Fruit fly (Drosophila melanogaster) whole organism, embryonic: ENCODE measurements around the gene CG10845.
A peak's percentile ranks its signal among the peaks of the same experiment; 100 is the strongest.

Experiments used
- Asciz ChIP-seq: fragments of 200-800 bp; sonication (Bioruptor generic); optimal IDR thresholded peaks from 2 replicates; lab custom pipeline; 2017; ENCODE audit warnings: missing biosample characterization, mild to moderate bottlenecking, missing genetic modification characterization, missing genetic modification reagents
- Awh ChIP-seq: fragments of 200-800 bp; sonication (Bioruptor generic); IDR thresholded peaks from 2 replicates; pipeline ENCODE4, ENCODE4 v1.3.6; 2022; ENCODE audit warnings: missing biosample characterization, missing genetic modification characterization
- Bgb ChIP-seq: fragments of 200-800 bp; sonication (Bioruptor generic); IDR thresholded peaks from 2 replicates; pipeline ENCODE4 v1.3.6; 2022; ENCODE audit warnings: missing biosample characterization, missing genetic modification characterization; ENCODE audit not compliant: partially characterized antibody
- CG10321 ChIP-seq: fragments of 200-800 bp; sonication (Bioruptor generic); IDR thresholded peaks from 2 replicates; pipeline ENCODE4 v1.3.6; 2022; ENCODE audit warnings: missing biosample characterization, missing genetic modification characterization
- CG10959 ChIP-seq: fragments of 200-800 bp; sonication (Bioruptor generic); IDR thresholded peaks from 2 replicates; pipeline ENCODE4 v1.3.6; 2022; ENCODE audit warnings: missing biosample characterization, missing genetic modification characterization
- CG11560 ChIP-seq: fragments of 200-800 bp; sonication (Bioruptor generic); IDR thresholded peaks from 3 replicates; pipeline ENCODE4 v1.3.6; 2022; ENCODE audit warnings: missing biosample characterization, missing genetic modification characterization
- CG1647 ChIP-seq: fragments of 200-800 bp; sonication (Bioruptor generic); optimal IDR thresholded peaks from 3 replicates; lab custom pipeline; 2016; ENCODE audit warnings: missing biosample characterization, missing genetic modification characterization
- CG16779 ChIP-seq: fragments of 200-800 bp; sonication (Bioruptor generic); IDR thresholded peaks from 2 replicates; pipeline ENCODE4 v1.3.6; 2022; ENCODE audit warnings: missing biosample characterization, missing genetic modification characterization
- CG17361 ChIP-seq: fragments of 200-800 bp; sonication (Bioruptor generic); IDR thresholded peaks from 3 replicates; pipeline ENCODE4 v1.3.6; 2022; ENCODE audit warnings: missing biosample characterization, missing genetic modification characterization
- CG17568 ChIP-seq: fragments of 200-800 bp; sonication (Bioruptor generic); optimal IDR thresholded peaks from 2 replicates; lab custom pipeline; 2018; ENCODE audit warnings: missing biosample characterization, mild to moderate bottlenecking, missing genetic modification characterization, moderate library complexity
- CG17829 ChIP-seq: fragments of 200-800 bp; optimal IDR thresholded peaks from 2 replicates; lab custom pipeline; 2019; ENCODE audit warnings: missing biosample characterization, mild to moderate bottlenecking, missing genetic modification characterization, moderate library complexity
- CG31441 ChIP-seq: fragments of 200-800 bp; sonication (Bioruptor generic); IDR thresholded peaks from 2 replicates; pipeline ENCODE4 v1.3.6; 2022; ENCODE audit warnings: missing biosample characterization, missing genetic modification characterization
- CG4820 ChIP-seq: fragments of 200-800 bp; sonication (Bioruptor generic); optimal IDR thresholded peaks from 3 replicates; lab custom pipeline; 2016; ENCODE audit warnings: missing biosample characterization, missing genetic modification characterization
- CG7928 ChIP-seq: fragments of 200-800 bp; sonication (Bioruptor generic); optimal IDR thresholded peaks from 2 replicates; lab custom pipeline; 2017; ENCODE audit warnings: missing biosample characterization, mild to moderate bottlenecking, missing genetic modification characterization
- CG8089 ChIP-seq: fragments of 200-800 bp; sonication (Bioruptor generic); optimal IDR thresholded peaks from 3 replicates; lab custom pipeline; 2016; ENCODE audit warnings: missing biosample characterization, missing genetic modification characterization
- CG8388 ChIP-seq: fragments of 200-800 bp; sonication (Bioruptor generic); optimal IDR thresholded peaks from 2 replicates; lab custom pipeline; 2019; ENCODE audit warnings: missing biosample characterization, mild to moderate bottlenecking, missing genetic modification characterization, moderate library complexity
- CG9932 ChIP-seq: fragments of 200-800 bp; sonication (Bioruptor generic); IDR thresholded peaks from 2 replicates; pipeline ENCODE4 v1.3.6; 2022; ENCODE audit warnings: missing biosample characterization, missing genetic modification characterization
- CHES-1-like ChIP-seq: fragments of 200-800 bp; sonication (Bioruptor generic); optimal IDR thresholded peaks from 2 replicates; lab custom pipeline; 2016; ENCODE audit warnings: missing biosample characterization, missing genetic modification characterization
- Dad ChIP-seq: fragments of 200-800 bp; sonication (Bioruptor generic); optimal IDR thresholded peaks from 3 replicates; lab custom pipeline; 2016; ENCODE audit warnings: missing biosample characterization, missing genetic modification characterization
- Dfd ChIP-seq, 2 experiments: fragments of >200 bp; optimal IDR thresholded peaks; 2 replicates each; lab custom pipeline; 2017; ENCODE audit warnings: missing biosample characterization in 2 of 2, missing genetic modification characterization in 2 of 2
- Drgx ChIP-seq: fragments of 200-800 bp; sonication (Bioruptor generic); IDR thresholded peaks from 2 replicates; pipeline ENCODE4 v1.3.6; 2022; ENCODE audit warnings: missing biosample characterization, missing genetic modification characterization
- Fer1 ChIP-seq: fragments of 200-800 bp; sonication (Bioruptor generic); optimal IDR thresholded peaks from 2 replicates; lab custom pipeline; 2017; ENCODE audit warnings: missing biosample characterization, mild to moderate bottlenecking, missing genetic modification characterization
- Gsc ChIP-seq: fragments of 200-800 bp; sonication (Bioruptor generic); IDR thresholded peaks from 2 replicates; pipeline ENCODE4 v1.3.6; 2022; ENCODE audit warnings: missing biosample characterization, missing genetic modification characterization
- H15 ChIP-seq: fragments of 200-800 bp; sonication (Bioruptor generic); IDR thresholded peaks from 3 replicates; pipeline ENCODE4 v1.3.6; 2022; ENCODE audit warnings: missing biosample characterization, missing genetic modification characterization
- Lim3 ChIP-seq: fragments of 200-800 bp; sonication (Bioruptor generic); IDR thresholded peaks from 2 replicates; pipeline ENCODE4 v1.3.6; 2022; ENCODE audit warnings: missing biosample characterization, missing genetic modification characterization
- Mrtf ChIP-seq: fragments of 200-800 bp; sonication (Bioruptor generic); IDR thresholded peaks from 3 replicates; pipeline ENCODE4 v1.3.6; 2022; ENCODE audit warnings: missing biosample characterization, missing genetic modification characterization
- NfI ChIP-seq: fragments of 200-800 bp; sonication (Bioruptor generic); optimal IDR thresholded peaks from 3 replicates; lab custom pipeline; 2018; ENCODE audit warnings: missing biosample characterization, mild to moderate bottlenecking, missing genetic modification characterization, moderate library complexity
- Sry-β ChIP-seq: fragments of 200-800 bp; sonication (Bioruptor generic); optimal IDR thresholded peaks from 2 replicates; lab custom pipeline; 2018; ENCODE audit warnings: missing biosample characterization, mild to moderate bottlenecking, missing genetic modification characterization, moderate library complexity
- Xbp1 ChIP-seq: fragments of 200-800 bp; sonication (Bioruptor generic); optimal IDR thresholded peaks from 3 replicates; lab custom pipeline; 2016; ENCODE audit warnings: missing biosample characterization, mild to moderate bottlenecking, missing genetic modification characterization
- ash1 ChIP-seq: fragments of 200-800 bp; sonication (Bioruptor generic); optimal IDR thresholded peaks from 2 replicates; lab custom pipeline; 2018; ENCODE audit warnings: missing biosample characterization, mild to moderate bottlenecking, missing genetic modification characterization
- bab2 ChIP-seq: fragments of 200-800 bp; sonication (Bioruptor generic); optimal IDR thresholded peaks from 2 replicates; lab custom pipeline; 2016; ENCODE audit warnings: missing biosample characterization, missing genetic modification characterization
- bbx ChIP-seq: fragments of 200-800 bp; sonication (Bioruptor generic); IDR thresholded peaks from 2 replicates; pipeline ENCODE4 v1.3.6; 2022; ENCODE audit warnings: missing biosample characterization, missing genetic modification characterization; ENCODE audit not compliant: partially characterized antibody
- da ChIP-seq: fragments of 200-800 bp; sonication (Bioruptor generic); optimal IDR thresholded peaks from 2 replicates; lab custom pipeline; 2016; ENCODE audit warnings: missing biosample characterization, missing genetic modification characterization
- dimm ChIP-seq: fragments of 200-800 bp; sonication (Bioruptor generic); IDR thresholded peaks from 2 replicates; pipeline ENCODE4 v1.3.6; 2022; ENCODE audit warnings: missing biosample characterization, missing genetic modification characterization
- en ChIP-seq: fragments of 200-800 bp; sonication (Bioruptor generic); optimal IDR thresholded peaks from 2 replicates; lab custom pipeline; 2016; ENCODE audit warnings: missing biosample characterization, missing genetic modification characterization
- eve ChIP-seq, 2 experiments: fragments of >200 bp; optimal IDR thresholded peaks; 2 replicates each; lab custom pipeline; 2017; ENCODE audit warnings: missing biosample characterization in 2 of 2, missing genetic modification characterization in 2 of 2
- eyg ChIP-seq: fragments of 200-800 bp; sonication (Bioruptor generic); optimal IDR thresholded peaks from 3 replicates; lab custom pipeline; 2016; ENCODE audit warnings: missing biosample characterization, missing genetic modification characterization
- fru ChIP-seq: fragments of >200 bp; optimal IDR thresholded peaks from 2 replicates; lab custom pipeline; 2017
- gcm2 ChIP-seq: fragments of 200-800 bp; sonication (Bioruptor generic); optimal IDR thresholded peaks from 2 replicates; lab custom pipeline; 2016; ENCODE audit warnings: missing biosample characterization, missing genetic modification characterization
- grn ChIP-seq: fragments of 200-800 bp; sonication (Bioruptor generic); optimal IDR thresholded peaks from 3 replicates; lab custom pipeline; 2017; ENCODE audit warnings: missing biosample characterization, missing genetic modification characterization
- gsb-n ChIP-seq: fragments of 200-800 bp; sonication (Bioruptor generic); optimal IDR thresholded peaks from 3 replicates; lab custom pipeline; 2018; ENCODE audit warnings: missing biosample characterization, mild to moderate bottlenecking, missing genetic modification characterization
- ham ChIP-seq: fragments of 200-800 bp; sonication (Bioruptor generic); IDR thresholded peaks from 2 replicates; pipeline ENCODE4 v1.3.6; 2022; ENCODE audit warnings: missing biosample characterization, missing genetic modification characterization
- her ChIP-seq: fragments of 200-800 bp; sonication (Bioruptor generic); optimal IDR thresholded peaks from 2 replicates; lab custom pipeline; 2016; ENCODE audit warnings: missing biosample characterization, missing genetic modification characterization
- klu ChIP-seq: fragments of 200-800 bp; sonication (Bioruptor generic); IDR thresholded peaks from 2 replicates; pipeline ENCODE4 v1.3.6; 2022; ENCODE audit warnings: missing biosample characterization, missing genetic modification characterization
- lab ChIP-seq: fragments of 200-800 bp; sonication (Bioruptor generic); optimal IDR thresholded peaks from 3 replicates; lab custom pipeline; 2017; ENCODE audit warnings: missing biosample characterization, missing genetic modification characterization, mild to moderate bottlenecking, moderate library complexity, missing genetic modification reagents
- psq ChIP-seq: fragments of 200-800 bp; sonication (Bioruptor generic); optimal IDR thresholded peaks from 2 replicates; lab custom pipeline; 2017; ENCODE audit warnings: missing biosample characterization, missing genetic modification characterization
- slou ChIP-seq: fragments of 200-800 bp; sonication (Bioruptor generic); optimal IDR thresholded peaks from 3 replicates; lab custom pipeline; 2016; ENCODE audit warnings: missing biosample characterization, missing genetic modification characterization
- sna ChIP-seq: fragments of 200-800 bp; sonication (Bioruptor generic); IDR thresholded peaks from 2 replicates; pipeline ENCODE4 v1.3.6; 2022; ENCODE audit warnings: missing biosample characterization, missing genetic modification characterization; ENCODE audit not compliant: partially characterized antibody
- trem ChIP-seq: fragments of 200-800 bp; optimal IDR thresholded peaks from 3 replicates; lab custom pipeline; 2019; ENCODE audit warnings: missing biosample characterization, mild to moderate bottlenecking, missing genetic modification characterization, moderate library complexity
- unc-4 ChIP-seq: fragments of 200-800 bp; sonication (Bioruptor generic); IDR thresholded peaks from 2 replicates; pipeline ENCODE4 v1.3.6; 2022; ENCODE audit warnings: missing biosample characterization, missing genetic modification characterization; ENCODE audit not compliant: partially characterized antibody

The CG10845 gene

dm6 chr3R:24875939-24876842, 24.7 kb upstream of the CG10845 start, which contains the start of gene CG3744 (continued):
- TF ChIP-seq da (GFP tag; lab: Kevin White, UChicago) (no peak), ash1 (GFP tag; lab: Kevin White, UChicago) (peak; percentile 70), lab (peak; percentile 94), ham (GFP tag; lab: Robert Waterston, UW) (peak; percentile 52; the same call in 1 of the 2 replicates), slou (GFP tag; lab: Kevin White, UChicago) (peak; percentile 85), unc-4 (GFP tag; lab: Robert Waterston, UW) (peak; percentile 93), Dad (GFP tag; lab: Kevin White, UChicago) (peak; percentile 63), CG10321 (GFP tag; lab: Robert Waterston, UW) (peak; percentile 77), grn (GFP tag; lab: Kevin White, UChicago) (peak; percentile 0), CG9932 (peak; percentile 99), CG31441 (peak; percentile 89), klu (GFP tag; lab: Robert Waterston, UW) (peak; percentile 84), CG1647 (peak; percentile 77), CG7928 (GFP tag; lab: Kevin White, UChicago) (peak; percentile 63), CG8089 (GFP tag; lab: Kevin White, UChicago) (peak; percentile 64), bbx (peak; percentile 95), sna (peak; percentile 93), CG16779 (GFP tag; lab: Robert Waterston, UW) (peak; percentile 83), en (no peak), CG17829 (peak; percentile 91), NfI (peak; percentile 95), CG11560 (peak; percentile 72), eve (GFP tag; optimal IDR thresholded peaks at IDR 0.05; lab: Kevin White, UChicago) (no peak), Lim3 (GFP tag; lab: Robert Waterston, UW) (peak; percentile 70), Xbp1 (peak; percentile 94), bab2 (peak; percentile 75), CG17568 (no peak), Fer1 (GFP tag; lab: Kevin White, UChicago) (peak; percentile 85), gcm2 (GFP tag; lab: Kevin White, UChicago) (peak; percentile 43), gsb-n (tag; lab: Kevin White, UChicago) (peak; percentile 78), her (peak; percentile 39), eyg (GFP tag; lab: Kevin White, UChicago) (peak; percentile 46), Mrtf (GFP tag; lab: Robert Waterston, UW) (peak; percentile 94), CG10959 (peak; percentile 88), CG4820 (GFP tag; lab: Kevin White, UChicago) (peak; percentile 81), fru (no peak), Dfd (GFP tag; optimal IDR thresholded peaks at IDR 0.05; lab: Kevin White, UChicago) (peak in 1 of 2 experiments; percentile 71), CG17361 (peak; percentile 92), CHES-1-like (GFP tag; lab: Kevin White, UChicago) (peak; percentile 53), Gsc (peak; percentile 65), H15 (GFP tag; lab: Robert Waterston, UW) (peak; percentile 93), CG8388 (peak; percentile 87), Drgx (GFP tag; lab: Robert Waterston, UW) (peak; percentile 89), trem (peak; percentile 84), Bgb (GFP tag; lab: Robert Waterston, UW) (peak; percentile 95), Asciz (GFP tag; lab: Kevin White, UChicago) (no peak), Awh (GFP tag; lab: Robert Waterston, UW) (peak; percentile 84), psq (GFP tag; lab: Kevin White, UChicago) (peak; percentile 70), Sry-β (GFP tag; lab: Kevin White, UChicago) (peak; percentile 56), dimm (peak; percentile 87)
